Fruit fly (Drosophila melanogaster) whole organism, embryonic: ENCODE data around the gene Creld.

ENCODE experiments used
- Asciz ChIP-seq: fragments of 200-800 bp; sonication (Bioruptor generic); optimal IDR thresholded peaks from 2 replicates; lab custom pipeline; 2017; ENCODE audit warnings: missing biosample characterization, mild to moderate bottlenecking, missing genetic modification characterization, missing genetic modification reagents
- Blimp-1 ChIP-seq: fragments of 200-800 bp; sonication (Bioruptor generic); optimal IDR thresholded peaks from 3 replicates; lab custom pipeline; 2018; ENCODE audit warnings: missing biosample characterization, missing genetic modification characterization, mild to moderate bottlenecking, moderate library complexity, missing genetic modification reagents
- CG10959 ChIP-seq: fragments of 200-800 bp; sonication (Bioruptor generic); IDR thresholded peaks from 2 replicates; pipeline ENCODE4 v1.3.6; 2022; ENCODE audit warnings: missing biosample characterization, missing genetic modification characterization
- CG15479 ChIP-seq: fragments of 200-800 bp; sonication (Bioruptor generic); optimal IDR thresholded peaks from 3 replicates; lab custom pipeline; 2019; ENCODE audit warnings: missing biosample characterization, mild to moderate bottlenecking, missing genetic modification characterization, moderate library complexity
- CG15514 ChIP-seq: fragments of 200-800 bp; sonication (Bioruptor generic); optimal IDR thresholded peaks from 3 replicates; lab custom pipeline; 2017; ENCODE audit warnings: missing biosample characterization, missing genetic modification characterization, mild to moderate bottlenecking, moderate library complexity, missing genetic modification reagents
- CG15696 ChIP-seq: fragments of 200-800 bp; sonication (Bioruptor generic); optimal IDR thresholded peaks from 2 replicates; lab custom pipeline; 2019; ENCODE audit warnings: missing biosample characterization, mild to moderate bottlenecking, missing genetic modification characterization, moderate library complexity
- CG1602 ChIP-seq: fragments of 200-800 bp; sonication (Bioruptor generic); optimal IDR thresholded peaks from 3 replicates; lab custom pipeline; 2016; ENCODE audit warnings: missing biosample characterization, missing genetic modification characterization
- CG1603 ChIP-seq: fragments of 200-800 bp; sonication (Bioruptor generic); optimal IDR thresholded peaks from 2 replicates; lab custom pipeline; 2019; ENCODE audit warnings: missing biosample characterization, mild to moderate bottlenecking, missing genetic modification characterization, moderate library complexity
- CG16813 ChIP-seq: fragments of 200-800 bp; sonication (Bioruptor generic); IDR thresholded peaks from 3 replicates; pipeline ENCODE4 v1.3.6; 2022; ENCODE audit warnings: missing biosample characterization, missing genetic modification characterization; ENCODE audit not compliant: partially characterized antibody
- CG17186 ChIP-seq: fragments of 200-800 bp; sonication (Bioruptor generic); optimal IDR thresholded peaks from 3 replicates; lab custom pipeline; 2017; ENCODE audit warnings: missing biosample characterization, missing genetic modification reagents, missing genetic modification characterization
- CG18619 ChIP-seq: fragments of 200-800 bp; sonication (Bioruptor generic); optimal IDR thresholded peaks from 3 replicates; lab custom pipeline; 2017; ENCODE audit warnings: missing biosample characterization, mild to moderate bottlenecking, missing genetic modification characterization
- CG2116 ChIP-seq: fragments of 200-800 bp; sonication (Bioruptor generic); optimal IDR thresholded peaks from 3 replicates; lab custom pipeline; 2018; ENCODE audit warnings: missing biosample characterization, mild to moderate bottlenecking, missing genetic modification characterization
- CG2199 ChIP-seq: fragments of 200-800 bp; sonication (Bioruptor generic); IDR thresholded peaks from 3 replicates; pipeline ENCODE4 v1.3.6; 2022; ENCODE audit warnings: missing biosample characterization, missing genetic modification characterization
- CG31388 ChIP-seq: fragments of 200-800 bp; sonication (Bioruptor generic); optimal IDR thresholded peaks from 2 replicates; lab custom pipeline; 2016; ENCODE audit warnings: missing biosample characterization, missing genetic modification characterization
- CG42726 ChIP-seq: fragments of 200-800 bp; sonication (Bioruptor generic); IDR thresholded peaks from 2 replicates; pipeline ENCODE4 v1.3.6; 2022; ENCODE audit warnings: missing biosample characterization, missing genetic modification characterization; ENCODE audit not compliant: partially characterized antibody
- CG6272 ChIP-seq: fragments of 200-800 bp; sonication (Bioruptor generic); IDR thresholded peaks from 2 replicates; pipeline ENCODE4 v1.3.6; 2022; ENCODE audit warnings: missing biosample characterization, missing genetic modification characterization
- CG7928 ChIP-seq: fragments of 200-800 bp; sonication (Bioruptor generic); optimal IDR thresholded peaks from 2 replicates; lab custom pipeline; 2017; ENCODE audit warnings: missing biosample characterization, mild to moderate bottlenecking, missing genetic modification characterization
- CG8290 ChIP-seq, 3 experiments: fragments of 200-800 bp; sonication (Bioruptor generic); optimal IDR thresholded peaks; 2 replicates each; lab custom pipeline; 2016 to 2019; ENCODE audit warnings: missing biosample characterization in 3 of 3, missing genetic modification characterization in 3 of 3, mild to moderate bottlenecking in 2 of 3, moderate library complexity in 1 of 3
- CTCF ChIP-seq: fragments of 200-800 bp; sonication (Bioruptor generic); optimal IDR thresholded peaks from 2 replicates; lab custom pipeline; 2017; ENCODE audit warnings: missing biosample characterization, mild to moderate bottlenecking, missing genetic modification characterization, moderate library complexity
- D19A ChIP-seq: fragments of 200-800 bp; optimal IDR thresholded peaks from 3 replicates; lab custom pipeline; 2019; ENCODE audit warnings: missing biosample characterization, mild to moderate bottlenecking, missing genetic modification characterization, moderate library complexity
- Dll ChIP-seq: fragments of 200-800 bp; sonication (Bioruptor generic); IDR thresholded peaks from 4 replicates; pipeline ENCODE4 v1.3.6; 2022; ENCODE audit warnings: missing biosample characterization, missing genetic modification characterization; ENCODE audit not compliant: partially characterized antibody
- Doc3 ChIP-seq: fragments of 200-800 bp; sonication (Bioruptor generic); IDR thresholded peaks from 3 replicates; pipeline ENCODE4 v1.3.6; 2022; ENCODE audit warnings: missing biosample characterization, missing genetic modification characterization; ENCODE audit not compliant: partially characterized antibody
- Dref ChIP-seq: fragments of 200-800 bp; sonication (Bioruptor generic); IDR thresholded peaks from 2 replicates; pipeline ENCODE4 v1.3.6; 2022; ENCODE audit warnings: missing biosample characterization, missing genetic modification characterization
- Ets97D ChIP-seq: fragments of 200-800 bp; sonication (Bioruptor generic); optimal IDR thresholded peaks from 3 replicates; lab custom pipeline; 2016; ENCODE audit warnings: missing biosample characterization, missing genetic modification characterization
- HLH4C ChIP-seq: fragments of 200-800 bp; sonication (Bioruptor generic); IDR thresholded peaks from 3 replicates; pipeline ENCODE4 v1.3.6; 2022; ENCODE audit warnings: missing biosample characterization, missing genetic modification characterization; ENCODE audit not compliant: partially characterized antibody
- HmgZ ChIP-seq: fragments of 200-800 bp; sonication (Bioruptor generic); optimal IDR thresholded peaks from 2 replicates; lab custom pipeline; 2018; ENCODE audit warnings: missing biosample characterization, mild to moderate bottlenecking, missing genetic modification characterization
- Med ChIP-seq: fragments of 200-800 bp; sonication (Bioruptor generic); peaks from one replicate; lab custom pipeline; 2016; ENCODE audit warnings: missing biosample characterization, missing genetic modification characterization, mild to moderate bottlenecking, inconsistent platforms, moderate library complexity
- Myb ChIP-seq: fragments of 200-800 bp; sonication (Bioruptor generic); optimal IDR thresholded peaks from 2 replicates; lab custom pipeline; 2016; ENCODE audit warnings: missing biosample characterization, missing genetic modification characterization
- Opbp ChIP-seq: fragments of 200-800 bp; sonication (Bioruptor generic); IDR thresholded peaks from 3 replicates; pipeline ENCODE4 v1.3.6; 2022; ENCODE audit warnings: missing biosample characterization, missing genetic modification characterization; ENCODE audit not compliant: partially characterized antibody
- Rfx ChIP-seq: fragments of 200-800 bp; sonication (Bioruptor generic); IDR thresholded peaks from 2 replicates; pipeline ENCODE4 v1.3.6; 2022; ENCODE audit warnings: missing biosample characterization, missing genetic modification characterization
- amos ChIP-seq: fragments of 200-800 bp; sonication (Bioruptor generic); IDR thresholded peaks from 2 replicates; pipeline ENCODE4 v1.3.6; 2022; ENCODE audit warnings: missing biosample characterization, missing genetic modification characterization; ENCODE audit not compliant: partially characterized antibody
- bbx ChIP-seq: fragments of 200-800 bp; sonication (Bioruptor generic); IDR thresholded peaks from 2 replicates; pipeline ENCODE4 v1.3.6; 2022; ENCODE audit warnings: missing biosample characterization, missing genetic modification characterization; ENCODE audit not compliant: partially characterized antibody
- chinmo ChIP-seq: fragments of 200-800 bp; sonication (Bioruptor generic); IDR thresholded peaks from 4 replicates; pipeline ENCODE4 v1.3.6; 2022; ENCODE audit warnings: missing biosample characterization, missing genetic modification characterization; ENCODE audit not compliant: partially characterized antibody
- esg ChIP-seq: fragments of 200-800 bp; sonication (Bioruptor generic); conservative IDR thresholded peaks from 2 replicates; pipeline ENCODE4 v1.3.6; 2022; ENCODE audit warnings: missing biosample characterization, missing genetic modification characterization
- ewg ChIP-seq: fragments of 200-800 bp; sonication (Bioruptor generic); optimal IDR thresholded peaks from 3 replicates; lab custom pipeline; 2017; ENCODE audit warnings: mild to moderate bottlenecking, missing biosample characterization, missing genetic modification reagents, missing genetic modification characterization
- exex ChIP-seq: fragments of 200-800 bp; sonication (Bioruptor generic); optimal IDR thresholded peaks from 4 replicates; lab custom pipeline; 2018; ENCODE audit warnings: missing biosample characterization, mild to moderate bottlenecking, missing genetic modification characterization, moderate library complexity
- jumu ChIP-seq: fragments of 200-800 bp; sonication (Bioruptor generic); optimal IDR thresholded peaks from 3 replicates; lab custom pipeline; 2016; ENCODE audit warnings: missing biosample characterization, missing genetic modification characterization
- mld ChIP-seq: fragments of 200-800 bp; sonication (Bioruptor generic); IDR thresholded peaks from 3 replicates; pipeline ENCODE4 v1.3.6; 2022; ENCODE audit warnings: missing biosample characterization, missing genetic modification characterization; ENCODE audit not compliant: partially characterized antibody
- nerfin-2 ChIP-seq: fragments of 200-800 bp; sonication (Bioruptor generic); IDR thresholded peaks from 2 replicates; pipeline ENCODE4 v1.3.6; 2022; ENCODE audit warnings: missing biosample characterization, missing genetic modification characterization; ENCODE audit not compliant: partially characterized antibody
- pzg ChIP-seq: fragments of 200-800 bp; sonication (Bioruptor generic); optimal IDR thresholded peaks from 3 replicates; lab custom pipeline; 2018; ENCODE audit warnings: missing biosample characterization, mild to moderate bottlenecking, missing genetic modification characterization, moderate library complexity
- run ChIP-seq: fragments of 200-800 bp; sonication (Bioruptor generic); optimal IDR thresholded peaks from 3 replicates; lab custom pipeline; 2018; ENCODE audit warnings: missing biosample characterization, mild to moderate bottlenecking, missing genetic modification characterization
- sna ChIP-seq: fragments of 200-800 bp; sonication (Bioruptor generic); IDR thresholded peaks from 2 replicates; pipeline ENCODE4 v1.3.6; 2022; ENCODE audit warnings: missing biosample characterization, missing genetic modification characterization; ENCODE audit not compliant: partially characterized antibody
- sob ChIP-seq: fragments of 200-800 bp; sonication (Bioruptor generic); IDR thresholded peaks from 2 replicates; pipeline ENCODE4 v1.3.6; 2022; ENCODE audit warnings: missing biosample characterization, missing genetic modification characterization
- stwl ChIP-seq: fragments of 200-800 bp; sonication (Bioruptor generic); optimal IDR thresholded peaks from 3 replicates; lab custom pipeline; 2018; ENCODE audit warnings: missing biosample characterization, mild to moderate bottlenecking, missing genetic modification characterization, moderate library complexity
- tna ChIP-seq: fragments of 200-800 bp; sonication (Bioruptor generic); IDR thresholded peaks from 2 replicates; pipeline ENCODE4 v1.3.6; 2022; ENCODE audit warnings: missing biosample characterization, missing genetic modification characterization; ENCODE audit not compliant: partially characterized antibody
- unc-4 ChIP-seq: fragments of 200-800 bp; sonication (Bioruptor generic); IDR thresholded peaks from 2 replicates; pipeline ENCODE4 v1.3.6; 2022; ENCODE audit warnings: missing biosample characterization, missing genetic modification characterization; ENCODE audit not compliant: partially characterized antibody
- vnd ChIP-seq: fragments of 200-800 bp; sonication (Bioruptor generic); IDR thresholded peaks from 3 replicates; pipeline ENCODE4 v1.3.6; 2022; ENCODE audit warnings: missing biosample characterization, missing genetic modification characterization; ENCODE audit not compliant: partially characterized antibody
- wdn ChIP-seq: fragments of 200-800 bp; sonication (Bioruptor generic); IDR thresholded peaks from 2 replicates; pipeline ENCODE4 v1.3.6; 2022; ENCODE audit warnings: missing biosample characterization, missing genetic modification characterization

Gene Creld

DNA sequence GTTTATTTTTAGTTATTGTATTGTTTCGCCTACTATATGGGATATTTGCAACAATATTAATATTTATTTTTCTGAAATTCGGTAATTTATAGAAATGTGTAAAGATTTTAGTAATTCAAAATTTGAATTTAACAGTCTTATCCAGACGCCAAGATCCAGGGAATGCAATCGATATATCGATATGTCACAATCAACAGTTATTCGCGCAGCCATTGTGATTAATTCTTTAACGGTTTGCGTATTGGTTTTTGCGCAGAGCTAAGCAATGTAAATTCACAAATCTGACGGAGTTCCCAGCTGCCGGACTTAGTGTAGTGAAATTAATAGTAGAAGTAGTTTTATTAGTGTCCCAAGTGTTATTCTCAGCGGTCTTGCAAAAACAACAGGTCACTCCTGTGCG is 12.2 kb downstream of the Creld start, which contains the start of gene ND-15:
Gene ND-15 (plus strand): TSS at position 298 of the 400 bp plus-strand sequence.
- peak; percentile 44 for TF ChIP-seq HmgZ (tag; lab: Kevin White, UChicago)
- TF ChIP-seq CG2199 (GFP tag; lab: Robert Waterston, UW) = no peak
- TF ChIP-seq chinmo (GFP tag; lab: Robert Waterston, UW) = peak; percentile 84; the same call in 2 of the 4 replicates
- peak; percentile 67; the same call in 1 of the 2 replicates for TF ChIP-seq sna (GFP tag; lab: Robert Waterston, UW)
- peak; percentile 98 for TF ChIP-seq Myb (GFP tag; lab: Kevin White, UChicago)
- TF ChIP-seq Opbp (GFP tag; lab: Robert Waterston, UW) = peak; percentile 83
- TF ChIP-seq CG2116 (GFP tag; lab: Kevin White, UChicago) = peak; percentile 93
- TF ChIP-seq CG1603 = peak; percentile 65
- no peak for TF ChIP-seq Blimp-1 (GFP tag; lab: Kevin White, UChicago)
- no peak for TF ChIP-seq CG6272 (GFP tag; lab: Robert Waterston, UW)
- 0 out of 2 replicates have a peak, but pooled peaks have one; percentile 15 for TF ChIP-seq sob
- no peak for TF ChIP-seq D19A (tag; lab: Kevin White, UChicago)
- TF ChIP-seq HLH4C (GFP tag; lab: Robert Waterston, UW) = peak; percentile 77
- TF ChIP-seq CG17186 (GFP tag; lab: Kevin White, UChicago) = peak; percentile 58
- peak; percentile 25 for TF ChIP-seq exex (tag; lab: Kevin White, UChicago)
- TF ChIP-seq ewg (GFP tag; lab: Kevin White, UChicago) = peak; percentile 65
- peak; percentile 54; the same call in 2 of the 3 replicates for TF ChIP-seq Doc3 (GFP tag; lab: Robert Waterston, UW)
- peak; percentile 86 for TF ChIP-seq CG15514
- peak; percentile 76; the same call in 1 of the 2 replicates for TF ChIP-seq CG42726
- no peak for TF ChIP-seq CG18619 (GFP tag; lab: Kevin White, UChicago)
- TF ChIP-seq stwl (tag; lab: Kevin White, UChicago) = peak; percentile 44
- peak; percentile 69; the same call in 2 of the 3 replicates for TF ChIP-seq mld (GFP tag; lab: Robert Waterston, UW)
- peak; percentile 70 for TF ChIP-seq tna (GFP tag; lab: Robert Waterston, UW)
- no peak for TF ChIP-seq jumu (GFP tag; lab: Kevin White, UChicago)
- TF ChIP-seq nerfin-2 = 0 out of 2 replicates have a peak, but pooled peaks have one; percentile 31
- no peak for TF ChIP-seq wdn
- TF ChIP-seq pzg (GFP tag; lab: Kevin White, UChicago) = peak; percentile 72
- TF ChIP-seq unc-4 (GFP tag; lab: Robert Waterston, UW) = peak; percentile 80
- no peak for TF ChIP-seq CG8290 (GFP tag; optimal IDR thresholded peaks at IDR 0.05; lab: Kevin White, UChicago)
- TF ChIP-seq CG8290 (tag; optimal IDR thresholded peaks at IDR 0.05; lab: Kevin White, UChicago) = peak in 1 of 2 experiments; percentile 20
- peak; percentile 50 for TF ChIP-seq CG15479
- no peak for TF ChIP-seq esg (GFP tag; lab: Robert Waterston, UW)
- peak; percentile 43 for TF ChIP-seq CTCF (GFP tag; lab: Kevin White, UChicago)
- no peak for TF ChIP-seq CG10959 (GFP tag; lab: Robert Waterston, UW)
- peak; percentile 79 for TF ChIP-seq Dll (GFP tag; lab: Robert Waterston, UW)
- TF ChIP-seq vnd (GFP tag; lab: Robert Waterston, UW) = peak; percentile 66
- peak; percentile 89; the same call in 1 of the 2 replicates for TF ChIP-seq amos (GFP tag; lab: Robert Waterston, UW)
- no peak for TF ChIP-seq run (tag; lab: Kevin White, UChicago)
- peak; percentile 82 for TF ChIP-seq CG16813 (GFP tag; lab: Robert Waterston, UW)
- TF ChIP-seq Asciz (GFP tag; lab: Kevin White, UChicago) = no peak
- no peak for TF ChIP-seq CG31388 (GFP tag; lab: Kevin White, UChicago)
- TF ChIP-seq bbx (GFP tag; lab: Robert Waterston, UW) = peak; percentile 83
- TF ChIP-seq CG7928 (GFP tag; lab: Kevin White, UChicago) = peak; percentile 19
- peak; percentile 74 for TF ChIP-seq Med
- TF ChIP-seq Rfx (GFP tag; lab: Robert Waterston, UW) = peak; percentile 17; the same call in 1 of the 2 replicates
- no peak for TF ChIP-seq CG1602
- TF ChIP-seq Dref = peak; percentile 86
- no peak for TF ChIP-seq CG15696
- peak; percentile 20 for TF ChIP-seq Ets97D (GFP tag; lab: Kevin White, UChicago)
